Worm (Caenorhabditis elegans) whole organism, L2 larva: Measurements from ENCODE around the gene srz-12.

Experiments
- ama-1 ChIP-seq: fragments of 150-350 bp; optimal IDR thresholded peaks from 2 replicates; lab custom pipeline; 2018; ENCODE audit warnings: inconsistent platforms
- ceh-16 ChIP-seq: fragments of 150-350 bp; optimal IDR thresholded peaks from 2 replicates; lab custom pipeline; 2014; ENCODE audit warnings: missing biosample characterization, missing genetic modification characterization
- fos-1 ChIP-seq: fragments of 150-350 bp; optimal IDR thresholded peaks from 2 replicates; lab custom pipeline; 2014; ENCODE audit warnings: missing biosample characterization, missing genetic modification characterization
- lin-13 ChIP-seq: fragments of 150-350 bp; optimal IDR thresholded peaks from 2 replicates; lab custom pipeline; 2014; ENCODE audit warnings: missing biosample characterization, missing genetic modification reagents, missing genetic modification characterization
- lin-39 ChIP-seq: fragments of 150-350 bp; optimal IDR thresholded peaks from 2 replicates; lab custom pipeline; 2014; ENCODE audit warnings: missing biosample characterization, missing genetic modification reagents, missing genetic modification characterization
- mdl-1 ChIP-seq, 2 experiments: fragments of 150-350 bp in 1 of 2; sonication (generic microtip) in 1 of 2; optimal IDR thresholded peaks; 2 replicates each; lab custom pipeline; 2017; ENCODE audit warnings: missing biosample characterization in 2 of 2, missing genetic modification characterization in 2 of 2
- nhr-11 ChIP-seq: fragments of 150-350 bp; optimal IDR thresholded peaks from 2 replicates; lab custom pipeline; 2014; ENCODE audit warnings: missing biosample characterization, missing genetic modification characterization
- sma-3 ChIP-seq: sonication (generic microtip); optimal IDR thresholded peaks from 2 replicates; lab custom pipeline; 2016; ENCODE audit warnings: missing genetic modification reagents, missing genetic modification characterization, missing compliant biosample characterization
- unc-62 ChIP-seq: fragments of 150-350 bp; optimal IDR thresholded peaks from 2 replicates; lab custom pipeline; 2014; ENCODE audit warnings: missing biosample characterization, missing genetic modification reagents, missing genetic modification characterization

DNA sequence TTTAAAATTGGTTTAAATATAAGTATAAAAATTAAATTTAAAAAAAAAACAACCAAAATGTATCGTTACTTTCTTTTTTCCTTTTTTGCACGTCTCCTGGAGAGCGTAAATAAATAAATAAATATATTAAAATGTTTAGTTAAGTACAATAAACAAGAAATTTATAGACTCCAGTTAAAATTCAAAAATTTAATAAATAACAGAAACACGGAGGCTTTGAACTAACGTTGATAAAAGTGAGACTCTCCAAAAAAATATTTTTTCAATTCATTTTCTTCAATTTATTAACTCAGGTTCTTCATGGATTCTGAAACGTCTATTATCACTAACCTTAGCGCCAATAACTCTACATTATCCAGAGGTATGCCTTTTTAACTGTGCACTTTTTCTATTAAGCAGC is 29.3 kb upstream of the srz-12 start, which contains the start of gene T06C12.12:
- TF ChIP-seq nhr-11 (tag; lab: Kevin White, UChicago), result no peak
- no peak for TF ChIP-seq sma-3 (GFP tag; lab: Kevin White, UChicago)
- no peak for TF ChIP-seq fos-1 (tag; lab: Kevin White, UChicago)
- no peak for TF ChIP-seq lin-39 (tag; lab: Kevin White, UChicago)
- no peak for TF ChIP-seq ceh-16
- no peak for TF ChIP-seq unc-62 (GFP tag; lab: Kevin White, UChicago)
- TF ChIP-seq mdl-1 (tag; optimal IDR thresholded peaks at IDR 0.05; lab: Kevin White, UChicago), result no peak
- no peak for TF ChIP-seq ama-1 (lab: Kevin White, UChicago)
- no peak for TF ChIP-seq lin-13 (GFP tag; lab: Kevin White, UChicago)
